Fruit fly (Drosophila melanogaster): Measurements from ENCODE around the gene ND-ACP.

Gene ND-ACP

dm6 chr3L:1349942-1350923 is 20.5 kb downstream of the ND-ACP start (continued):
- TF ChIP-seq lola (GFP tag; optimal IDR thresholded peaks at IDR 0.05) (peak in 2 of 3 experiments; percentile 2 to 4), ttk (GFP tag; IDR thresholded peaks at IDR 0.05) (no peak), CG14965 (GFP tag; optimal IDR thresholded peaks at IDR 0.05; ENCODE audit: borderline replicate concordance) (no peak), amos (GFP tag; IDR thresholded peaks at IDR 0.05; ENCODE audit: partially characterized antibody) (peak; percentile 99), CG6683 (GFP tag; optimal IDR thresholded peaks at IDR 0.05) (no peak), CG33213 (GFP tag; optimal IDR thresholded peaks at IDR 0.05) (peak; percentile 21), Oaz (GFP tag; IDR thresholded peaks at IDR 0.05) (no peak), Chrac-16 (GFP tag; optimal IDR thresholded peaks at IDR 0.05) (peak; percentile 15), CG1792 (GFP tag; optimal IDR thresholded peaks at IDR 0.05) (no peak), CG1832 (GFP tag; optimal IDR thresholded peaks at IDR 0.05) (no peak), YL-1 (GFP tag; optimal IDR thresholded peaks at IDR 0.05) (no peak), fd96Cb (tag; optimal IDR thresholded peaks at IDR 0.05) (peak; percentile 13), pb (GFP tag; optimal IDR thresholded peaks at IDR 0.05) (no peak), CG43689 (GFP tag; IDR thresholded peaks at IDR 0.05) (no peak), cwo (GFP tag; optimal IDR thresholded peaks at IDR 0.05) (no peak), CG31441 (GFP tag; IDR thresholded peaks at IDR 0.05) (peak; percentile 54; the same call in 1 of the 2 replicates), CG1529 (GFP tag; optimal IDR thresholded peaks at IDR 0.05) (no peak), knrl (GFP tag; IDR thresholded peaks at IDR 0.05; ENCODE audit: partially characterized antibody) (peak; percentile 98), CG2678 (tag; optimal IDR thresholded peaks at IDR 0.05) (peak; percentile 53), CG14441 (GFP tag; IDR thresholded peaks at IDR 0.05) (no peak), gcm2 (GFP tag; optimal IDR thresholded peaks at IDR 0.05) (no peak), nerfin-2 (GFP tag; IDR thresholded peaks at IDR 0.05; ENCODE audit: partially characterized antibody) (peak; percentile 96), Scr (GFP tag; IDR thresholded peaks at IDR 0.05; ENCODE audit: partially characterized antibody) (peak; percentile 98), dm (GFP tag; optimal IDR thresholded peaks at IDR 0.05) (no peak), mld (GFP tag; IDR thresholded peaks at IDR 0.05; ENCODE audit: partially characterized antibody) (peak; percentile 98), CG7928 (GFP tag; optimal IDR thresholded peaks at IDR 0.05) (no peak), Hmx (GFP tag; optimal IDR thresholded peaks at IDR 0.05) (peak; percentile 12), bab2 (GFP tag; optimal IDR thresholded peaks at IDR 0.05) (peak; percentile 13), CG4282 (GFP tag; optimal IDR thresholded peaks at IDR 0.05) (no peak), Mad (GFP tag; optimal IDR thresholded peaks at IDR 0.05) (no peak), ftz-f1 (GFP tag; optimal IDR thresholded peaks at IDR 0.05) (no peak), CG11456 (GFP tag; IDR thresholded peaks at IDR 0.05) (peak; percentile 66; the same call in 1 of the 3 replicates), pan (optimal IDR thresholded peaks at IDR 0.05) (no peak), pan (GFP tag; optimal IDR thresholded peaks at IDR 0.05 in 1 of 2, IDR thresholded peaks at IDR 0.05 in 1 of 2) (no peak), CG12155 (GFP tag; optimal IDR thresholded peaks at IDR 0.05) (peak; percentile 22), CG11723 (GFP tag; optimal IDR thresholded peaks at IDR 0.05) (no peak), ash1 (GFP tag; optimal IDR thresholded peaks at IDR 0.05) (no peak), sr (GFP tag; IDR thresholded peaks at IDR 0.05) (no peak), gro (GFP tag; optimal IDR thresholded peaks at IDR 0.05) (peak; percentile 34), H15 (GFP tag; IDR thresholded peaks at IDR 0.05) (no peak), CG12219 (GFP tag; optimal IDR thresholded peaks at IDR 0.05) (no peak), mirr (GFP tag; optimal IDR thresholded peaks at IDR 0.05) (no peak), CG18764 (GFP tag; optimal IDR thresholded peaks at IDR 0.05) (no peak), CG4360 (GFP tag; IDR thresholded peaks at IDR 0.05) (peak; percentile 80), cas (GFP tag; IDR thresholded peaks at IDR 0.05) (no peak), CG8089 (GFP tag; optimal IDR thresholded peaks at IDR 0.05) (no peak), cad (GFP tag; optimal IDR thresholded peaks at IDR 0.05) (no peak), Dll (GFP tag; IDR thresholded peaks at IDR 0.05; ENCODE audit: partially characterized antibody) (peak; percentile 98), CG6765 (GFP tag; optimal IDR thresholded peaks at IDR 0.05) (no peak)
